Worm (Caenorhabditis elegans): ENCODE results near the gene cpg-24.
"Not testable (repeated sequence)": the region's sequence is repeated elsewhere in the genome, so short reads cannot be mapped to it uniquely, and the experiment has no call there.

Gene cpg-24

ce11 chrIV:1628730-1629129 lies 3.0 kb upstream of the cpg-24 start:
- TF ChIP-seq nhr-2 (tag; optimal IDR thresholded peaks at IDR 0.05) (no peak), M03D4.4 (tag; optimal IDR thresholded peaks at IDR 0.05) (no peak), elt-3 (tag; optimal IDR thresholded peaks at IDR 0.05) (no peak), unc-62 (GFP tag; optimal IDR thresholded peaks at IDR 0.05) (no peak), elt-1 (tag; optimal IDR thresholded peaks at IDR 0.05; ENCODE audit: borderline replicate concordance, insufficient read depth) (no peak), ztf-11 (tag; optimal IDR thresholded peaks at IDR 0.05) (no peak), ceh-83 (GFP tag; optimal IDR thresholded peaks at IDR 0.05) (no peak), sem-2 (GFP tag; optimal IDR thresholded peaks at IDR 0.05) (no peak), mep-1 (tag; optimal IDR thresholded peaks at IDR 0.05) (no peak), blmp-1 (tag; optimal IDR thresholded peaks at IDR 0.05) (no peak), nhr-237 (tag; optimal IDR thresholded peaks at IDR 0.05) (no peak), hlh-1 (tag; optimal IDR thresholded peaks at IDR 0.05) (no peak), ceh-39 (tag; optimal IDR thresholded peaks at IDR 0.05) (no peak), drap-1 (GFP tag; optimal IDR thresholded peaks at IDR 0.05) (no peak), nhr-76 (tag; optimal IDR thresholded peaks at IDR 0.05) (no peak), unc-39 (tag; optimal IDR thresholded peaks at IDR 0.05) (no peak), ces-1 (GFP tag; optimal IDR thresholded peaks at IDR 0.05) (no peak), ceh-43 (GFP tag; optimal IDR thresholded peaks at IDR 0.05) (no peak), lin-13 (tag; optimal IDR thresholded peaks at IDR 0.05) (no peak), flh-1 (GFP tag; optimal IDR thresholded peaks at IDR 0.05) (no peak)

- TF ChIP-seq ham-2 (GFP tag; optimal IDR thresholded peaks at IDR 0.05), result peak; percentile 51
- TF ChIP-seq nhr-2 (tag; optimal IDR thresholded peaks at IDR 0.05), result no peak
Observed at ce11 chrIV:1632593-1632992, 842 bp downstream of the cpg-24 start.

- no peak for TF ChIP-seq nhr-76 (tag; optimal IDR thresholded peaks at IDR 0.05)
- no peak for TF ChIP-seq zip-8 (tag; optimal IDR thresholded peaks at IDR 0.05)
Observed at ce11 chrIV:1633445-1633844, 1.7 kb downstream of the cpg-24 start, which contains the start of gene Y41D4B.6. Gene Y41D4B.6, plus strand, starts transcription at chrIV:1633745.

ce11 chrIV:1637333-1637732 lies 5.6 kb downstream of the cpg-24 start:
- TF ChIP-seq blmp-1 (tag; optimal IDR thresholded peaks at IDR 0.05), result no peak
- no peak for TF ChIP-seq nhr-12 (tag; optimal IDR thresholded peaks at IDR 0.05)
- no peak for TF ChIP-seq hlh-1 (tag; optimal IDR thresholded peaks at IDR 0.05)
- no peak for TF ChIP-seq ces-1 (GFP tag; optimal IDR thresholded peaks at IDR 0.05)
- no peak for TF ChIP-seq unc-120 (tag; optimal IDR thresholded peaks at IDR 0.05; ENCODE audit: poor library complexity, severe bottlenecking)
- TF ChIP-seq unc-62 (GFP tag; optimal IDR thresholded peaks at IDR 0.05), result no peak
- no peak for TF ChIP-seq cnd-1 (tag; optimal IDR thresholded peaks at IDR 0.05)
- TF ChIP-seq drap-1 (GFP tag; optimal IDR thresholded peaks at IDR 0.05), result no peak
- TF ChIP-seq nhr-76 (tag; optimal IDR thresholded peaks at IDR 0.05), result no peak
- no peak for TF ChIP-seq M03D4.4 (tag; optimal IDR thresholded peaks at IDR 0.05)
- TF ChIP-seq bed-3 (GFP tag; optimal IDR thresholded peaks at IDR 0.05), result no peak

- not testable (repeated sequence) for TF ChIP-seq nhr-76 (tag; optimal IDR thresholded peaks at IDR 0.05); nhr-237 (tag; optimal IDR thresholded peaks at IDR 0.05); drap-1 (GFP tag; optimal IDR thresholded peaks at IDR 0.05)
Observed at ce11 chrIV:1645198-1645597, 13.4 kb downstream of the cpg-24 start, which contains the start of gene nhr-274. Gene nhr-274, minus strand, starts transcription at chrIV:1645298.

ce11 chrIV:1649349-1649748 lies 17.6 kb downstream of the cpg-24 start:
- TF ChIP-seq unc-120 (tag; optimal IDR thresholded peaks at IDR 0.05; ENCODE audit: poor library complexity, severe bottlenecking) (no peak), ceh-43 (GFP tag; optimal IDR thresholded peaks at IDR 0.05) (no peak), nhr-2 (tag; optimal IDR thresholded peaks at IDR 0.05) (no peak), sptf-1 (tag; optimal IDR thresholded peaks at IDR 0.05) (no peak), bed-3 (GFP tag; optimal IDR thresholded peaks at IDR 0.05) (no peak), ceh-83 (GFP tag; optimal IDR thresholded peaks at IDR 0.05) (no peak), zip-8 (tag; optimal IDR thresholded peaks at IDR 0.05) (no peak), nhr-28 (tag; optimal IDR thresholded peaks at IDR 0.05) (no peak), flh-1 (GFP tag; optimal IDR thresholded peaks at IDR 0.05) (no peak), unc-39 (tag; optimal IDR thresholded peaks at IDR 0.05) (no peak)

- TF ChIP-seq ztf-11 (tag; optimal IDR thresholded peaks at IDR 0.05), result no peak
- TF ChIP-seq nhr-237 (tag; optimal IDR thresholded peaks at IDR 0.05), result peak; percentile 4
- no peak for TF ChIP-seq elt-1 (tag; optimal IDR thresholded peaks at IDR 0.05; ENCODE audit: borderline replicate concordance, insufficient read depth)
- no peak for TF ChIP-seq pha-4 (tag; optimal IDR thresholded peaks at IDR 0.05)
- no peak for TF ChIP-seq bed-3 (GFP tag; optimal IDR thresholded peaks at IDR 0.05)
- no peak for TF ChIP-seq nhr-76 (tag; optimal IDR thresholded peaks at IDR 0.05)
Observed at ce11 chrIV:1649794-1650193, 18.0 kb downstream of the cpg-24 start.
